Worm (Caenorhabditis elegans) whole organism, L4 larva: ENCODE results near the gene Y75B8A.6.
A peak's percentile ranks its signal among the peaks of the same experiment; 100 is the strongest.

ENCODE experiments used
- F49E8.2 ChIP-seq: sonication (generic microtip); optimal IDR thresholded peaks from 2 replicates; lab custom pipeline; 2016; ENCODE audit warnings: missing compliant biosample characterization, mild to moderate bottlenecking, missing genetic modification characterization, borderline replicate concordance
- Y48G9A.11 ChIP-seq: fragments of 200-800 bp; sonication (Bioruptor generic); IDR thresholded peaks from 2 replicates; pipeline ENCODE4 v1.3.6; 2022; ENCODE audit warnings: missing genetic modification reagents, missing genetic modification characterization, missing compliant biosample characterization
- aha-1 ChIP-seq: fragments of 150-350 bp; peaks from one replicate; lab custom pipeline; 2014; ENCODE audit warnings: missing biosample characterization, missing genetic modification characterization
- ama-1 ChIP-seq: fragments of 150-350 bp; optimal IDR thresholded peaks from 2 replicates; lab custom pipeline; 2014; ENCODE audit warnings: inconsistent platforms, mixed read lengths
- ceh-32 ChIP-seq: sonication (generic microtip); optimal IDR thresholded peaks from 2 replicates; lab custom pipeline; 2016; ENCODE audit warnings: mild to moderate bottlenecking, missing genetic modification characterization, missing compliant biosample characterization; ENCODE audit not compliant: poor library complexity
- ceh-44 ChIP-seq: fragments of 200-800 bp; sonication (Bioruptor generic); IDR thresholded peaks from 2 replicates; pipeline ENCODE4 v1.3.6; 2022; ENCODE audit warnings: missing genetic modification reagents, missing genetic modification characterization, missing compliant biosample characterization
- ceh-82 ChIP-seq: sonication (generic microtip); optimal IDR thresholded peaks from 2 replicates; lab custom pipeline; 2017; ENCODE audit warnings: missing biosample characterization, missing genetic modification characterization
- daf-16 ChIP-seq, 3 experiments: sonication (generic microtip); optimal IDR thresholded peaks; 2 replicates each; lab custom pipeline; 2016 to 2017; ENCODE audit warnings: missing genetic modification characterization in 3 of 3, missing genetic modification reagents in 3 of 3, mild to moderate bottlenecking in 2 of 3, missing compliant biosample characterization in 2 of 3, missing biosample characterization in 1 of 3, moderate library complexity in 1 of 3
- dmd-6 ChIP-seq: fragments of 200-800 bp; sonication (Bioruptor generic); IDR thresholded peaks from 2 replicates; pipeline ENCODE4 v1.3.6; 2022; ENCODE audit warnings: missing genetic modification reagents, missing genetic modification characterization, missing compliant biosample characterization
- dmd-8 ChIP-seq: fragments of 200-800 bp; sonication (Bioruptor generic); IDR thresholded peaks from 2 replicates; pipeline ENCODE4 v1.3.6; 2022; ENCODE audit warnings: missing genetic modification characterization, missing compliant biosample characterization
- dve-1 ChIP-seq: sonication (generic microtip); optimal IDR thresholded peaks from 2 replicates; lab custom pipeline; 2017; ENCODE audit warnings: antibody characterized with exemption, mild to moderate bottlenecking, missing genetic modification characterization, missing compliant biosample characterization; ENCODE audit not compliant: insufficient read depth
- hif-1 ChIP-seq, 2 experiments: sonication (generic microtip); optimal IDR thresholded peaks; 2 replicates each; lab custom pipeline; 2016 to 2017; ENCODE audit warnings: missing compliant biosample characterization in 2 of 2, missing genetic modification characterization in 2 of 2, missing genetic modification reagents in 2 of 2, missing genotype in 2 of 2, mild to moderate bottlenecking in 1 of 2
- hlh-11 ChIP-seq: fragments of 200-800 bp; sonication (Bioruptor generic); optimal IDR thresholded peaks from 2 replicates; lab custom pipeline; 2018; ENCODE audit warnings: mild to moderate bottlenecking, missing genetic modification characterization, missing compliant biosample characterization
- hlh-30 ChIP-seq: sonication (generic microtip); optimal IDR thresholded peaks from 2 replicates; lab custom pipeline; 2017; ENCODE audit warnings: antibody characterized with exemption, mild to moderate bottlenecking, missing genetic modification characterization, missing compliant biosample characterization; ENCODE audit not compliant: insufficient read depth
- lin-1 ChIP-seq: fragments of 200-800 bp; sonication (Bioruptor generic); IDR thresholded peaks from 2 replicates; pipeline ENCODE4 v1.3.6; 2022; ENCODE audit warnings: missing genetic modification reagents, missing genetic modification characterization, missing compliant biosample characterization
- lin-15B ChIP-seq: fragments of 150-350 bp; sonication (generic microtip); optimal IDR thresholded peaks from 3 replicates; lab custom pipeline; 2014; ENCODE audit warnings: missing biosample characterization, missing genetic modification characterization
- lin-38 ChIP-seq: fragments of 200-800 bp; sonication (Bioruptor generic); IDR thresholded peaks from 2 replicates; pipeline ENCODE4 v1.3.6; 2022; ENCODE audit warnings: missing genetic modification reagents, missing genetic modification characterization, missing compliant biosample characterization
- madf-9 ChIP-seq: fragments of 200-800 bp; sonication (Bioruptor generic); conservative IDR thresholded peaks from 2 replicates; pipeline ENCODE4 v1.3.6; 2022; ENCODE audit warnings: missing genetic modification reagents, missing genetic modification characterization, missing compliant biosample characterization
- mep-1 ChIP-seq: fragments of 150-350 bp; sonication (generic microtip); optimal IDR thresholded peaks from 3 replicates; lab custom pipeline; 2014; ENCODE audit warnings: missing biosample characterization, missing genetic modification characterization
- mes-2 ChIP-seq: sonication (generic microtip); optimal IDR thresholded peaks from 2 replicates; lab custom pipeline; 2016; ENCODE audit warnings: missing genotype, mild to moderate bottlenecking, missing genetic modification characterization, missing compliant biosample characterization; ENCODE audit not compliant: poor library complexity, severe bottlenecking
- mxl-2 ChIP-seq: fragments of 200-800 bp; sonication (Bioruptor generic); conservative IDR thresholded peaks from 2 replicates; pipeline ENCODE4 v1.3.6; 2022; ENCODE audit warnings: missing genetic modification reagents, missing genetic modification characterization, missing compliant biosample characterization
- nhr-10 ChIP-seq: fragments of 150-350 bp; optimal IDR thresholded peaks from 2 replicates; lab custom pipeline; 2014; ENCODE audit warnings: missing biosample characterization, missing genetic modification characterization
- nhr-237 ChIP-seq: sonication (generic microtip); optimal IDR thresholded peaks from 2 replicates; lab custom pipeline; 2017; ENCODE audit warnings: missing biosample characterization, missing genetic modification characterization
- nhr-25 ChIP-seq: sonication (generic microtip); optimal IDR thresholded peaks from 2 replicates; lab custom pipeline; 2017; ENCODE audit warnings: missing genetic modification characterization, mild to moderate bottlenecking, missing compliant biosample characterization, antibody characterized with exemption, moderate library complexity, borderline replicate concordance; ENCODE audit not compliant: insufficient read depth
- nhr-28 ChIP-seq: fragments of 150-350 bp; optimal IDR thresholded peaks from 2 replicates; lab custom pipeline; 2014; ENCODE audit warnings: missing biosample characterization, missing genetic modification characterization
- nhr-41 ChIP-seq: fragments of 200-800 bp; sonication (Bioruptor generic); IDR thresholded peaks from 2 replicates; pipeline ENCODE4 v1.3.6; 2022; ENCODE audit warnings: missing genetic modification reagents, missing genetic modification characterization, missing compliant biosample characterization
- nhr-76 ChIP-seq: fragments of 150-350 bp; optimal IDR thresholded peaks from 2 replicates; lab custom pipeline; 2014; ENCODE audit warnings: missing biosample characterization, missing genetic modification characterization
- pqm-1 ChIP-seq: sonication (generic microtip); optimal IDR thresholded peaks from 2 replicates; lab custom pipeline; 2017; ENCODE audit warnings: missing biosample characterization, missing genetic modification characterization
- sdz-12 ChIP-seq: fragments of 200-800 bp; sonication (Bioruptor generic); optimal IDR thresholded peaks from 2 replicates; lab custom pipeline; 2018; ENCODE audit warnings: mild to moderate bottlenecking, missing genetic modification characterization, missing compliant biosample characterization
- snpc-1.2 ChIP-seq: fragments of 200-800 bp; sonication (Bioruptor generic); IDR thresholded peaks from 2 replicates; pipeline ENCODE4 v1.3.6; 2022; ENCODE audit warnings: missing genetic modification reagents, missing genetic modification characterization, missing compliant biosample characterization
- snpc-4 ChIP-seq: fragments of 150-350 bp; optimal IDR thresholded peaks from 2 replicates; lab custom pipeline; 2014; ENCODE audit warnings: missing biosample characterization, missing genetic modification characterization
- tra-1 ChIP-seq: fragments of 200-800 bp; sonication (Bioruptor generic); IDR thresholded peaks from 2 replicates; pipeline ENCODE4 v1.3.6; 2022; ENCODE audit warnings: missing genetic modification reagents, missing genetic modification characterization, missing compliant biosample characterization
- zfp-3 ChIP-seq: fragments of 200-800 bp; sonication (Bioruptor generic); conservative IDR thresholded peaks from 2 replicates; pipeline ENCODE4 v1.3.6; 2022; ENCODE audit warnings: missing genetic modification reagents, missing genetic modification characterization, missing compliant biosample characterization

Gene Y75B8A.6

ce11 chrIII:12143792-12144191 is 13.6 kb upstream of the Y75B8A.6 start:
- TF ChIP-seq tra-1: no peak
- TF ChIP-seq lin-1 (GFP tag; lab: Robert Waterston, UW): no peak
- TF ChIP-seq mep-1 (tag; lab: Kevin White, UChicago): no peak
- TF ChIP-seq lin-38 (GFP tag; lab: Robert Waterston, UW): no peak
- no peak for TF ChIP-seq ceh-32 (tag; lab: Kevin White, UChicago)
- no peak for TF ChIP-seq nhr-10 (tag; lab: Kevin White, UChicago)
- no peak for TF ChIP-seq madf-9 (GFP tag; lab: Robert Waterston, UW)
- TF ChIP-seq snpc-4: no peak
- TF ChIP-seq mxl-2 (GFP tag; lab: Robert Waterston, UW): no peak
- no peak for TF ChIP-seq lin-15B (tag; lab: Kevin White, UChicago)
- TF ChIP-seq F49E8.2 (tag; lab: Kevin White, UChicago): no peak
- TF ChIP-seq hif-1 (tag; optimal IDR thresholded peaks at IDR 0.05; lab: Kevin White, UChicago): no peak
- TF ChIP-seq nhr-76 (tag; lab: Kevin White, UChicago): no peak
- no peak for TF ChIP-seq dmd-8 (GFP tag; lab: Robert Waterston, UW)
- TF ChIP-seq Y48G9A.11 (GFP tag; lab: Robert Waterston, UW): no peak
- no peak for TF ChIP-seq nhr-41

DNA sequence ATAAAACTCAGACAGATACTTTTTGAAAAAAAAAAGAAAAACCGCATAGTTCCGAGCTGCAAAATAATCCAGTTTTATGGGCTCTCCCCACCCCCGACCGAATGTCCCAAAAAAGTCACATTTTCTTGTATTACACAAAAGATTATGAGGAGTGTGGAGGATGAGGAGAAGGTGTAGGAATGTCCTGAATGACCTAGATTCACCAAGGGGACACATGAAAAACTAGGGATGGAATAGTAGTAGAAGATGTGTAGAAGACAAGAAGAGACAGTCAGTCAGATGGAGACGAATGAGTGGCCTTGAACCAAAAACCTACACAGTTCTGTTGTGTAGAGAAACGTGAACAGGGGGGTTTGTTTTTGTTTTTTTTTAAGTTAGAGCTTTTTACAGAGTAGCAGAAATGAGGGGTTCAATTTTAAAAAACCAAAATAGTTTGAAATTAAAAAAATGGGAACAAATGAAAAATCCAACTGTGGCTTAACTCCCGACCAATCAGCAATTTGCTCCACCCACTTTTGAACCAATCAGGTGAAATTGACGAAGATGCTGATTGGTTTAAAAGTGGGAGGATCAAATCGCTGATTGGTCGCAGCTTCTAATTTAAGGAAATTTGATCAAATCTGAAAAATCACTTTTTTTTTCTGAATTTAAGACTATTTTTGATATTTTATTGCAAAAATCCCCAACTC is 12.4 kb upstream of the Y75B8A.6 start:
- TF ChIP-seq nhr-25 (tag; lab: Kevin White, UChicago): peak; percentile 60
- no peak for TF ChIP-seq ceh-44 (GFP tag; lab: Robert Waterston, UW)
- TF ChIP-seq nhr-28 (tag; lab: Kevin White, UChicago): peak; percentile 34
- TF ChIP-seq sdz-12 (GFP tag; lab: Kevin White, UChicago): no peak
- TF ChIP-seq aha-1 (tag; lab: Kevin White, UChicago): peak; percentile 70
- TF ChIP-seq zfp-3 (GFP tag; lab: Robert Waterston, UW): no peak
- TF ChIP-seq mes-2 (tag; lab: Kevin White, UChicago): no peak
- no peak for TF ChIP-seq ceh-82 (tag; lab: Kevin White, UChicago)

ce11 chrIII:12139471-12139870 is 9.3 kb upstream of the Y75B8A.6 start:
- TF ChIP-seq nhr-28 (tag; lab: Kevin White, UChicago) (peak; percentile 8), ama-1 (no peak)

ce11 chrIII:12138235-12138634 is 8.1 kb upstream of the Y75B8A.6 start:
- peak; percentile 43 for TF ChIP-seq hlh-30 (tag; lab: Kevin White, UChicago)
- TF ChIP-seq nhr-28 (tag; lab: Kevin White, UChicago): peak; percentile 80
- TF ChIP-seq dmd-8 (GFP tag; lab: Robert Waterston, UW): no peak
- TF ChIP-seq dmd-6: peak; percentile 45; the same call in 1 of the 2 replicates
- peak; percentile 8 for TF ChIP-seq mep-1 (tag; lab: Kevin White, UChicago)
- peak; percentile 53 for TF ChIP-seq hlh-11 (tag; lab: Kevin White, UChicago)
- peak; percentile 26 for TF ChIP-seq dve-1 (tag; lab: Kevin White, UChicago)
- no peak for TF ChIP-seq snpc-1.2 (GFP tag; lab: Robert Waterston, UW)
- TF ChIP-seq aha-1 (tag; lab: Kevin White, UChicago): peak; percentile 24
- no peak for TF ChIP-seq nhr-237 (tag; lab: Kevin White, UChicago)
- no peak for TF ChIP-seq daf-16 (GFP tag; optimal IDR thresholded peaks at IDR 0.05; lab: Kevin White, UChicago)
- TF ChIP-seq daf-16 (tag; optimal IDR thresholded peaks at IDR 0.05; lab: Kevin White, UChicago): peak; percentile 63
- TF ChIP-seq pqm-1 (tag; lab: Kevin White, UChicago): peak; percentile 97
